Fruit fly (Drosophila melanogaster) whole organism, embryonic: ENCODE results near the gene CG43121.

Experiments
- BEAF-32 ChIP-seq: fragments of 200-800 bp; sonication (Bioruptor generic); optimal IDR thresholded peaks from 3 replicates; lab custom pipeline; 2017; ENCODE audit warnings: missing biosample characterization, missing genetic modification characterization, mild to moderate bottlenecking, moderate library complexity, missing genetic modification reagents
- Bdp1 ChIP-seq: fragments of 200-800 bp; sonication (Bioruptor generic); optimal IDR thresholded peaks from 3 replicates; lab custom pipeline; 2016; ENCODE audit warnings: missing biosample characterization, missing genetic modification characterization
- CG11560 ChIP-seq: fragments of 200-800 bp; sonication (Bioruptor generic); IDR thresholded peaks from 3 replicates; pipeline ENCODE4 v1.3.6; 2022; ENCODE audit warnings: missing biosample characterization, missing genetic modification characterization
- CG12071 ChIP-seq: fragments of 200-800 bp; sonication (Bioruptor generic); optimal IDR thresholded peaks from 3 replicates; lab custom pipeline; 2018; ENCODE audit warnings: missing biosample characterization, mild to moderate bottlenecking, missing genetic modification characterization
- CG15011 ChIP-seq: fragments of 200-800 bp; sonication (Bioruptor generic); optimal IDR thresholded peaks from 3 replicates; lab custom pipeline; 2018; ENCODE audit warnings: missing biosample characterization, mild to moderate bottlenecking, missing genetic modification characterization
- CG17186 ChIP-seq: fragments of 200-800 bp; sonication (Bioruptor generic); optimal IDR thresholded peaks from 3 replicates; lab custom pipeline; 2017; ENCODE audit warnings: missing biosample characterization, missing genetic modification reagents, missing genetic modification characterization
- CG17802 ChIP-seq: fragments of 200-800 bp; sonication (Bioruptor generic); optimal IDR thresholded peaks from 2 replicates; lab custom pipeline; 2018; ENCODE audit warnings: missing biosample characterization, mild to moderate bottlenecking, missing genetic modification characterization, moderate library complexity
- CG1792 ChIP-seq: fragments of 200-800 bp; sonication (Bioruptor generic); optimal IDR thresholded peaks from 2 replicates; lab custom pipeline; 2016; ENCODE audit warnings: missing biosample characterization, missing genetic modification characterization
- CG2875 ChIP-seq: fragments of 200-800 bp; sonication (Bioruptor generic); optimal IDR thresholded peaks from 2 replicates; lab custom pipeline; 2017; ENCODE audit warnings: missing biosample characterization, mild to moderate bottlenecking, missing genetic modification characterization, missing genetic modification reagents
- CG30403 ChIP-seq: fragments of 200-800 bp; sonication (Bioruptor generic); optimal IDR thresholded peaks from 3 replicates; lab custom pipeline; 2016; ENCODE audit warnings: missing biosample characterization, missing genetic modification characterization
- CG31441 ChIP-seq: fragments of 200-800 bp; sonication (Bioruptor generic); IDR thresholded peaks from 2 replicates; pipeline ENCODE4 v1.3.6; 2022; ENCODE audit warnings: missing biosample characterization, missing genetic modification characterization
- CG34422 ChIP-seq: fragments of 200-800 bp; sonication (Bioruptor generic); IDR thresholded peaks from 3 replicates; pipeline ENCODE4 v1.3.6; 2022; ENCODE audit warnings: missing biosample characterization, missing genetic modification characterization
- CG5245 ChIP-seq: fragments of 200-800 bp; sonication (Bioruptor generic); optimal IDR thresholded peaks from 3 replicates; lab custom pipeline; 2016; ENCODE audit warnings: missing biosample characterization, missing genetic modification characterization
- CG6765 ChIP-seq: fragments of 200-800 bp; sonication (Bioruptor generic); optimal IDR thresholded peaks from 3 replicates; lab custom pipeline; 2017; ENCODE audit warnings: missing biosample characterization, mild to moderate bottlenecking, missing genetic modification characterization
- CG8388 ChIP-seq: fragments of 200-800 bp; sonication (Bioruptor generic); optimal IDR thresholded peaks from 2 replicates; lab custom pipeline; 2019; ENCODE audit warnings: missing biosample characterization, mild to moderate bottlenecking, missing genetic modification characterization, moderate library complexity
- CG8924 ChIP-seq: fragments of 200-800 bp; optimal IDR thresholded peaks from 3 replicates; lab custom pipeline; 2019; ENCODE audit warnings: missing biosample characterization, mild to moderate bottlenecking, missing genetic modification characterization, moderate library complexity
- CG9876 ChIP-seq: fragments of 200-800 bp; sonication (Bioruptor generic); optimal IDR thresholded peaks from 2 replicates; lab custom pipeline; 2016; ENCODE audit warnings: missing biosample characterization, missing genetic modification characterization
- CG9932 ChIP-seq: fragments of 200-800 bp; sonication (Bioruptor generic); IDR thresholded peaks from 2 replicates; pipeline ENCODE4 v1.3.6; 2022; ENCODE audit warnings: missing biosample characterization, missing genetic modification characterization
- CHES-1-like ChIP-seq: fragments of 200-800 bp; sonication (Bioruptor generic); optimal IDR thresholded peaks from 2 replicates; lab custom pipeline; 2016; ENCODE audit warnings: missing biosample characterization, missing genetic modification characterization
- Drgx ChIP-seq: fragments of 200-800 bp; sonication (Bioruptor generic); IDR thresholded peaks from 2 replicates; pipeline ENCODE4 v1.3.6; 2022; ENCODE audit warnings: missing biosample characterization, missing genetic modification characterization
- Hey ChIP-seq: fragments of 200-800 bp; sonication (Bioruptor generic); optimal IDR thresholded peaks from 3 replicates; lab custom pipeline; 2018; ENCODE audit warnings: missing biosample characterization, mild to moderate bottlenecking, missing genetic modification characterization
- Jarid2 ChIP-seq: fragments of 200-800 bp; sonication (Bioruptor generic); optimal IDR thresholded peaks from 3 replicates; lab custom pipeline; 2017; ENCODE audit warnings: mild to moderate bottlenecking, missing biosample characterization, missing genetic modification reagents, missing genetic modification characterization
- Myb ChIP-seq: fragments of 200-800 bp; sonication (Bioruptor generic); optimal IDR thresholded peaks from 2 replicates; lab custom pipeline; 2016; ENCODE audit warnings: missing biosample characterization, missing genetic modification characterization
- Nf-YB ChIP-seq: fragments of 200-800 bp; sonication (Bioruptor generic); optimal IDR thresholded peaks from 3 replicates; lab custom pipeline; 2019; ENCODE audit warnings: missing biosample characterization, mild to moderate bottlenecking, missing genetic modification characterization, moderate library complexity
- PHDP ChIP-seq: fragments of 200-800 bp; sonication (Bioruptor generic); optimal IDR thresholded peaks from 3 replicates; lab custom pipeline; 2018; ENCODE audit warnings: missing biosample characterization, mild to moderate bottlenecking, missing genetic modification characterization, moderate library complexity
- ab ChIP-seq: fragments of 200-800 bp; sonication (Bioruptor generic); optimal IDR thresholded peaks from 2 replicates; lab custom pipeline; 2016; ENCODE audit warnings: missing biosample characterization, missing genetic modification characterization
- ara ChIP-seq: fragments of 200-800 bp; sonication (Bioruptor generic); IDR thresholded peaks from 2 replicates; pipeline ENCODE4 v1.3.6; 2022; ENCODE audit warnings: missing biosample characterization, missing genetic modification characterization
- ato ChIP-seq: fragments of 200-800 bp; sonication (Bioruptor generic); IDR thresholded peaks from 2 replicates; pipeline ENCODE4 v1.3.6; 2022; ENCODE audit warnings: missing biosample characterization, missing genetic modification characterization; ENCODE audit not compliant: partially characterized antibody
- bbx ChIP-seq: fragments of 200-800 bp; sonication (Bioruptor generic); IDR thresholded peaks from 2 replicates; pipeline ENCODE4 v1.3.6; 2022; ENCODE audit warnings: missing biosample characterization, missing genetic modification characterization; ENCODE audit not compliant: partially characterized antibody
- dimm ChIP-seq: fragments of 200-800 bp; sonication (Bioruptor generic); IDR thresholded peaks from 2 replicates; pipeline ENCODE4 v1.3.6; 2022; ENCODE audit warnings: missing biosample characterization, missing genetic modification characterization
- fd64A ChIP-seq: fragments of 200-800 bp; sonication (Bioruptor generic); optimal IDR thresholded peaks from 3 replicates; lab custom pipeline; 2018; ENCODE audit warnings: missing biosample characterization, mild to moderate bottlenecking, missing genetic modification characterization
- fu2 ChIP-seq: fragments of 200-800 bp; sonication (Bioruptor generic); optimal IDR thresholded peaks from 2 replicates; lab custom pipeline; 2016; ENCODE audit warnings: missing biosample characterization, missing genetic modification characterization
- h ChIP-seq: fragments of >200 bp; optimal IDR thresholded peaks from 2 replicates; lab custom pipeline; 2017
- lab ChIP-seq: fragments of 200-800 bp; sonication (Bioruptor generic); optimal IDR thresholded peaks from 3 replicates; lab custom pipeline; 2017; ENCODE audit warnings: missing biosample characterization, missing genetic modification characterization, mild to moderate bottlenecking, moderate library complexity, missing genetic modification reagents
- oc ChIP-seq: fragments of 200-800 bp; sonication (Bioruptor generic); optimal IDR thresholded peaks from 2 replicates; lab custom pipeline; 2018; ENCODE audit warnings: missing biosample characterization, mild to moderate bottlenecking, missing genetic modification characterization, moderate library complexity
- org-1 ChIP-seq: fragments of 200-800 bp; sonication (Bioruptor generic); optimal IDR thresholded peaks from 2 replicates; lab custom pipeline; 2017; ENCODE audit warnings: missing biosample characterization, missing genetic modification characterization
- pho ChIP-seq: fragments of 200-800 bp; sonication (Bioruptor generic); optimal IDR thresholded peaks from 2 replicates; lab custom pipeline; 2016; ENCODE audit warnings: missing biosample characterization, missing genetic modification characterization
- pnt ChIP-seq: fragments of 200-800 bp; sonication (Bioruptor generic); optimal IDR thresholded peaks from 3 replicates; lab custom pipeline; 2016; ENCODE audit warnings: missing biosample characterization, missing genetic modification characterization
- prd ChIP-seq, 3 experiments: fragments of >200 bp in 2 of 3; fragments of 200-800 bp in 1 of 3; sonication (Bioruptor generic) in 1 of 3; optimal IDR thresholded peaks in 2 of 3; IDR thresholded peaks in 1 of 3; 2 replicates in 2 of 3; 3 replicates in 1 of 3; pipeline versions ENCODE4 v1.3.6 to Lab custom; 2017 to 2022; ENCODE audit warnings: missing biosample characterization in 1 of 3, missing genetic modification characterization in 1 of 3
- psq ChIP-seq: fragments of 200-800 bp; sonication (Bioruptor generic); optimal IDR thresholded peaks from 2 replicates; lab custom pipeline; 2017; ENCODE audit warnings: missing biosample characterization, missing genetic modification characterization
- repo ChIP-seq: fragments of 200-800 bp; sonication (Bioruptor generic); optimal IDR thresholded peaks from 2 replicates; lab custom pipeline; 2016; ENCODE audit warnings: missing biosample characterization, missing genetic modification characterization
- rib ChIP-seq: fragments of 200-800 bp; sonication (Bioruptor generic); IDR thresholded peaks from 2 replicates; pipeline ENCODE4 v1.3.6; 2022; ENCODE audit warnings: missing biosample characterization, missing genetic modification characterization
- ro ChIP-seq: fragments of 200-800 bp; sonication (Bioruptor generic); IDR thresholded peaks from 2 replicates; pipeline ENCODE4 v1.3.6; 2022; ENCODE audit warnings: missing biosample characterization, missing genetic modification characterization
- seq ChIP-seq: fragments of 200-800 bp; sonication (Bioruptor generic); IDR thresholded peaks from 2 replicates; pipeline ENCODE4 v1.3.6; 2022; ENCODE audit warnings: missing biosample characterization, missing genetic modification characterization
- tio ChIP-seq: fragments of 200-800 bp; sonication (Bioruptor generic); optimal IDR thresholded peaks from 2 replicates; lab custom pipeline; 2017; ENCODE audit warnings: missing biosample characterization, missing genetic modification characterization, inconsistent platforms
- z ChIP-seq: fragments of 200-800 bp; sonication (Bioruptor generic); IDR thresholded peaks from 3 replicates; pipeline ENCODE4 v1.3.6; 2022; ENCODE audit warnings: missing biosample characterization, missing genetic modification characterization
- zfh1 ChIP-seq: fragments of 200-800 bp; sonication (Bioruptor generic); IDR thresholded peaks from 3 replicates; pipeline ENCODE4 v1.3.6; 2022; ENCODE audit warnings: missing biosample characterization, missing genetic modification characterization
- zfh2 ChIP-seq: fragments of 200-800 bp; sonication (Bioruptor generic); optimal IDR thresholded peaks from 2 replicates; lab custom pipeline; 2016; ENCODE audit warnings: missing biosample characterization, missing genetic modification characterization

CG43121 gene

dm6 chr3L:14634773-14635563 is 37.3 kb downstream of the CG43121 start (continued):
- TF ChIP-seq CG17802 = no peak
- peak; percentile 58 for TF ChIP-seq PHDP (tag; lab: Kevin White, UChicago)
- 0 out of 2 replicates have a peak, but pooled peaks have one; percentile 11 for TF ChIP-seq Drgx (GFP tag; lab: Robert Waterston, UW)
- no peak for TF ChIP-seq rib
- TF ChIP-seq CHES-1-like (GFP tag; lab: Kevin White, UChicago) = no peak
- TF ChIP-seq CG34422 (GFP tag; lab: Robert Waterston, UW) = 0 out of 3 replicates have a peak, but pooled peaks have one; percentile 67
- TF ChIP-seq ato = no peak
- TF ChIP-seq CG30403 = peak; percentile 67
- peak; percentile 82 for TF ChIP-seq CG8924
- TF ChIP-seq CG9876 = no peak
- peak; percentile 58 for TF ChIP-seq psq (GFP tag; lab: Kevin White, UChicago)
- TF ChIP-seq fu2 = no peak
- TF ChIP-seq zfh1 (GFP tag; lab: Robert Waterston, UW) = peak; percentile 68; the same call in 2 of the 3 replicates
- TF ChIP-seq org-1 (GFP tag; lab: Kevin White, UChicago) = peak; percentile 42
- no peak for TF ChIP-seq bbx (GFP tag; lab: Robert Waterston, UW)
- no peak for TF ChIP-seq dimm
- TF ChIP-seq prd (optimal IDR thresholded peaks at IDR 0.05; lab: Kevin White, UChicago) = no peak
- peak; percentile 57; the same call in 2 of the 3 replicates for TF ChIP-seq prd (GFP tag; IDR thresholded peaks at IDR 0.05; lab: Robert Waterston, UW)
- TF ChIP-seq CG9932 (GFP tag; lab: Robert Waterston, UW) = no peak
- TF ChIP-seq pnt (GFP tag; lab: Kevin White, UChicago) = no peak
- no peak for TF ChIP-seq Jarid2
- TF ChIP-seq CG11560 (tag; lab: Robert Waterston, UW) = no peak
- no peak for TF ChIP-seq Myb (GFP tag; lab: Kevin White, UChicago)
- TF ChIP-seq repo (GFP tag; lab: Kevin White, UChicago) = no peak
- TF ChIP-seq h (lab: Kevin White, UChicago) = no peak
- peak; percentile 50 for TF ChIP-seq lab (GFP tag; lab: Kevin White, UChicago)
- TF ChIP-seq ab (GFP tag; lab: Kevin White, UChicago) = no peak
- TF ChIP-seq Hey (tag; lab: Kevin White, UChicago) = no peak
- no peak for TF ChIP-seq CG6765 (GFP tag; lab: Kevin White, UChicago)
- TF ChIP-seq CG5245 (GFP tag; lab: Kevin White, UChicago) = peak; percentile 58
- peak; percentile 87 for TF ChIP-seq CG31441 (GFP tag; lab: Robert Waterston, UW)
- TF ChIP-seq tio = peak; percentile 64
- no peak for TF ChIP-seq seq
- TF ChIP-seq fd64A (GFP tag; lab: Kevin White, UChicago) = no peak
- TF ChIP-seq Nf-YB = peak; percentile 62
- TF ChIP-seq CG8388 = peak; percentile 80
- peak; percentile 64 for TF ChIP-seq ara (GFP tag; lab: Robert Waterston, UW)
- TF ChIP-seq z = no peak
- no peak for TF ChIP-seq CG12071 (GFP tag; lab: Kevin White, UChicago)
- no peak for TF ChIP-seq CG17186 (GFP tag; lab: Kevin White, UChicago)
- no peak; the same call in 1 of the 2 replicates for TF ChIP-seq ro
- no peak for TF ChIP-seq CG1792 (GFP tag; lab: Kevin White, UChicago)
- TF ChIP-seq Bdp1 = no peak
- TF ChIP-seq BEAF-32 (GFP tag; lab: Kevin White, UChicago) = no peak
- peak; percentile 44 for TF ChIP-seq oc (tag; lab: Kevin White, UChicago)
- peak; percentile 54 for TF ChIP-seq CG15011 (GFP tag; lab: Kevin White, UChicago)
- no peak for TF ChIP-seq zfh2
- TF ChIP-seq CG2875 (GFP tag; lab: Kevin White, UChicago) = peak; percentile 64
- no peak for TF ChIP-seq pho (GFP tag; lab: Kevin White, UChicago)
